Worm (Caenorhabditis elegans): ENCODE measurements around the gene acdh-12.

- TF ChIP-seq W03F9.2 (tag; optimal IDR thresholded peaks at IDR 0.05) (no peak), him-1 (tag; optimal IDR thresholded peaks at IDR 0.05) (no peak), dao-5 (tag; optimal IDR thresholded peaks at IDR 0.05) (no peak)
These were observed 3.9 kb upstream of the acdh-12 start, which contains the start of gene E04F6.6 for ce11 chrII:7199308-7199707.
